Fruit fly (Drosophila melanogaster) whole organism, wandering third instar larva: ENCODE data around the gene Pxd.

ENCODE experiments used
- GATAd ChIP-seq: sonication (Bioruptor generic); optimal IDR thresholded peaks from 2 replicates; lab custom pipeline; 2016; ENCODE audit warnings: missing biosample characterization, missing genetic modification characterization
- OdsH ChIP-seq: fragments of 200-800 bp; sonication (Bioruptor generic); optimal IDR thresholded peaks from 2 replicates; lab custom pipeline; 2016; ENCODE audit warnings: missing biosample characterization, mild to moderate bottlenecking, missing genetic modification characterization
- brk ChIP-seq: fragments of 200-800 bp; sonication (Bioruptor generic); optimal IDR thresholded peaks from 2 replicates; lab custom pipeline; 2016; ENCODE audit warnings: missing biosample characterization, mild to moderate bottlenecking, missing genetic modification characterization
- sage ChIP-seq: fragments of 200-800 bp; sonication (Bioruptor generic); optimal IDR thresholded peaks from 2 replicates; lab custom pipeline; 2016; ENCODE audit warnings: missing biosample characterization, mild to moderate bottlenecking, missing genetic modification characterization
- woc ChIP-seq: sonication (Bioruptor generic); optimal IDR thresholded peaks from 2 replicates; lab custom pipeline; 2016; ENCODE audit warnings: missing biosample characterization, mild to moderate bottlenecking, missing genetic modification characterization

DNA sequence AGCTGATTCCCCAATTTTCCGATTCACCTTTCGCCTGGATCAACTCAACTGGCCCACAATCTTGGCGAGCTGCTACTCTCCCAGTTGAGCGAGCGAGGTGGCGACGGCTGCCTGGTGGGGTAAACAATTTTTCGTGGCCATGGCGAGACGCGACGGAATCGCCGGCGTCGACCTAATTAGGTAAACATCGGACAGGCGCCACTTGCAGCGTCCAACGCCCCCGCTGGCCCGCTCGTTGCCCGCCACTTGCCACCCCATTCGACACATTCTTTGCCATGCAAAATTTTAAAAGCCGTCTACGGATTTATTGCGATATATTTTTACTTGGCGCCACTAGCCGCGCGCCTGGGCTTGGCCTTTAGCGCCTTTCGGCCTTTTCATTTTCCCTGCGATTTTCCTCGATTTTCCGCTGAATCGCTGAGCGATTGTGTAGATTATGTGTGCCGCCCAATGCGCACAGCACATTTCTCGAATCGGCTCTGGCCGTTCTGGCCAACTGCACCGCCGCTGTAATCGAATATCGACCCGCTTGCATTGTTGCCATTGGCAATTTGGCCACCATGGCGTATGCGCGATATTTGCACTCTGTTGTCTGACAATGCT is 52.6 kb downstream of the Pxd start:
- TF ChIP-seq OdsH (GFP tag; lab: Kevin White, UChicago) (no peak), brk (no peak), woc (GFP tag; lab: Kevin White, UChicago) (no peak), GATAd (GFP tag; lab: Kevin White, UChicago) (no peak), sage (GFP tag; lab: Kevin White, UChicago) (no peak)
